Worm (Caenorhabditis elegans): ENCODE measurements around the gene tbb-4.

Gene tbb-4

ce11 chrX:9458142-9458541, 21.4 kb upstream of the tbb-4 start, which contains the start of gene tba-8 (continued):
- TF ChIP-seq cebp-2 (GFP tag; IDR thresholded peaks at IDR 0.05): no peak
- no peak for TF ChIP-seq lin-54 (GFP tag; optimal IDR thresholded peaks at IDR 0.05)
- TF ChIP-seq B0336.3 (GFP tag; IDR thresholded peaks at IDR 0.05): no peak
- TF ChIP-seq nhr-120 (GFP tag; IDR thresholded peaks at IDR 0.05): no peak
- TF ChIP-seq dpff-1 (tag; optimal IDR thresholded peaks at IDR 0.05): no peak
- no peak for TF ChIP-seq ztf-28 (GFP tag; IDR thresholded peaks at IDR 0.05)

DNA sequence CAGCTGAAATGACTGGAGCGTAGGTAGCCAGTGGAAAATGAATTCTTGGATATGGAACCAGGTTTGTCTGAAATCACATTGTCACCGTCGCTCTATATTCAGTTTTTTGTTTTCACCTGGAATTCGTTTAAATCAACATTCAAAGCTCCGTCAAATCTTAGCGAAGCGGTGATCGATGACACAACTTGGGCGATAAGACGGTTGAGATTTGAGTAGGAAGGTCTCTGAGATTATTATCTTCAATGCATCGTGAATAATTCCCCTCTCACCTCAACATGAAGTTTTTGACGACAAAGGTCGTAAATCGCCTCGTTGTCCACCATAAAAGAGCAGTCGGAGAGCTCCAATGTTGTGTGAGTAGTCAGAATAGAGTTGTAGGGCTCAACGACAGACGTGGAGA, 19.9 kb upstream of the tbb-4 start:
- TF ChIP-seq C17E4.6 (GFP tag; IDR thresholded peaks at IDR 0.05): no peak

DNA sequence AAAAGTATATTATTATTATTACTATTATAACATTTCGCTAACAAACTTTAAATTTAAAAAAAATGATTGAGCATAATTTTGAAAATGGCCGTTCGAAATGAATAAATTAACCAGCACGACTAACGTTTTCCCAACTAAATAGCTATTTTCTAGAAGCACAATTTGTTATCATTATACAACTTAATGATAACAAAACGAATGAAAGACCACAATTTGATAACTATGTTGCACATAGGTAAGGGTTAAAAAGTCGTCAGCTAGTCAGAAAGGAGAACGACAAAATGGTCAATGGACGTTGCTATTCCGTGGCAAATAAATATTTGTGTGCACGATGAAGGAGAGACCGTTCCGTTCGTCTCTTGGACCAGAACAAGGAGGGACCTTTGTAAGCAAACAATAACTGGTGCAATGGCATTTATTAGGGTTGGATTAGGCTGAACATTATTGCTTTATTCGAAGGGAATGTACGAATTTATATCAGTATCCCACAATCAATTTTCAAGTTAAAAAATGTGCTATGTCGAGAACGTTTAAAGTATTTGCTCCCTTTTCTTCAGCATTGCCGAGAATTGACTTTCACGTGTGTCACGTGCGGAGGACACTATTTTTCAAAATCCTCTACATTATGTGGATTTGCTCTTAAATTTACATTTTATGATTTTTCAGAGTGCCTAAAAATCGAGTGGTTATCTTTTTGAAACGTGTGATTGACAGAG, 15.9 kb upstream of the tbb-4 start, which contains the start of gene ZK899.3:
Gene ZK899.3 (plus strand): TSS at position 666 of the 716 bp plus-strand sequence.
- TF ChIP-seq nhr-80 (tag; optimal IDR thresholded peaks at IDR 0.05) (peak; percentile 36), pha-4 (tag; optimal IDR thresholded peaks at IDR 0.05) (no peak)

- TF ChIP-seq ceh-27 (GFP tag; optimal IDR thresholded peaks at IDR 0.05) (no peak), dpff-1 (tag; optimal IDR thresholded peaks at IDR 0.05) (no peak), Y53F4B.3 (GFP tag; IDR thresholded peaks at IDR 0.05) (no peak), nfyb-1 (GFP tag; IDR thresholded peaks at IDR 0.05) (no peak), mel-28 (tag; optimal IDR thresholded peaks at IDR 0.05; ENCODE audit: borderline replicate concordance) (no peak), snpc-3.4 (tag; optimal IDR thresholded peaks at IDR 0.05) (no peak), ekl-4 (GFP tag; IDR thresholded peaks at IDR 0.05) (no peak), dox-1 (GFP tag; IDR thresholded peaks at IDR 0.05) (no peak), mxl-1 (tag; optimal IDR thresholded peaks at IDR 0.05) (no peak), F10E7.11 (tag; optimal IDR thresholded peaks at IDR 0.05) (no peak), gei-17 (GFP tag; optimal IDR thresholded peaks at IDR 0.05) (no peak)
These were observed 15.3 kb upstream of the tbb-4 start, which contains the start of gene ZK899.2 for ce11 chrX:9451944-9452453. Gene ZK899.2, minus strand, starts transcription at chrX:9451994.

ce11 chrX:9449330-9449729, 12.6 kb upstream of the tbb-4 start, which contains the start of gene ZK899.7:
Gene ZK899.7, minus strand, starts transcription at chrX:9449430.
- TF ChIP-seq cebp-2 (GFP tag; IDR thresholded peaks at IDR 0.05): no peak
- TF ChIP-seq ztf-6 (GFP tag; IDR thresholded peaks at IDR 0.05): no peak
- TF ChIP-seq let-607 (tag; optimal IDR thresholded peaks at IDR 0.05): no peak
- no peak for TF ChIP-seq Y53G8AR.9 (GFP tag; conservative IDR thresholded peaks at IDR 0.05)
- no peak for TF ChIP-seq unc-62 (GFP tag; optimal IDR thresholded peaks at IDR 0.05)
- TF ChIP-seq nfyb-1 (GFP tag; IDR thresholded peaks at IDR 0.05): no peak
- no peak for TF ChIP-seq B0261.1 (tag; optimal IDR thresholded peaks at IDR 0.05)
- TF ChIP-seq B0019.2 (GFP tag; conservative IDR thresholded peaks at IDR 0.05): no peak
- TF ChIP-seq tbx-9 (tag; optimal IDR thresholded peaks at IDR 0.05; ENCODE audit: borderline replicate concordance): no peak
- no peak for TF ChIP-seq C06A6.2 (GFP tag; conservative IDR thresholded peaks at IDR 0.05)
- no peak for TF ChIP-seq F57A8.1 (GFP tag; optimal IDR thresholded peaks at IDR 0.05)
- TF ChIP-seq Y53F4B.3 (GFP tag; IDR thresholded peaks at IDR 0.05): no peak
- TF ChIP-seq rec-8 (tag; optimal IDR thresholded peaks at IDR 0.05): no peak
- no peak for TF ChIP-seq snpc-1.3 (tag; optimal IDR thresholded peaks at IDR 0.05; ENCODE audit: insufficient read depth)
- no peak for TF ChIP-seq gei-17 (GFP tag; optimal IDR thresholded peaks at IDR 0.05)
- TF ChIP-seq ztf-25 (GFP tag; IDR thresholded peaks at IDR 0.05): no peak
- TF ChIP-seq cebp-1 (GFP tag; IDR thresholded peaks at IDR 0.05): no peak
- no peak for TF ChIP-seq cebp-1 (tag; optimal IDR thresholded peaks at IDR 0.05)
